Worm (Caenorhabditis elegans) whole organism, L4 larva: ENCODE results near the gene rpl-23.

ENCODE experiments used
- F10B5.3 ChIP-seq: sonication (generic microtip); optimal IDR thresholded peaks from 2 replicates; lab custom pipeline; 2016; ENCODE audit warnings: mild to moderate bottlenecking, missing genetic modification characterization, missing compliant biosample characterization
- F26F4.8 ChIP-seq: fragments of 200-800 bp; sonication (Bioruptor generic); conservative IDR thresholded peaks from 2 replicates; pipeline ENCODE4 v1.3.6; 2022; ENCODE audit warnings: missing genetic modification characterization, missing compliant biosample characterization
- F44E2.7 ChIP-seq: fragments of 200-800 bp; sonication (Bioruptor generic); IDR thresholded peaks from 2 replicates; pipeline ENCODE4 v2.1.2; 2022; ENCODE audit warnings: missing genetic modification characterization, missing compliant biosample characterization
- R02D3.7 ChIP-seq: fragments of 150-350 bp; sonication (generic microtip); optimal IDR thresholded peaks from 3 replicates; lab custom pipeline; 2014; ENCODE audit warnings: missing biosample characterization, missing genetic modification characterization
- T20F7.1 ChIP-seq: fragments of 200-800 bp; sonication (Bioruptor generic); optimal IDR thresholded peaks from 2 replicates; lab custom pipeline; 2018; ENCODE audit warnings: mild to moderate bottlenecking, missing genetic modification characterization, missing compliant biosample characterization
- Y5F2A.4 ChIP-seq: fragments of 200-800 bp; sonication (Bioruptor generic); optimal IDR thresholded peaks from 2 replicates; lab custom pipeline; 2018; ENCODE audit warnings: mild to moderate bottlenecking, missing genetic modification characterization, missing compliant biosample characterization
- Y75B8A.6 ChIP-seq: fragments of 200-800 bp; sonication (Bioruptor generic); IDR thresholded peaks from 2 replicates; pipeline ENCODE4 v1.3.6; 2022; ENCODE audit warnings: missing genetic modification reagents, missing genetic modification characterization, missing compliant biosample characterization
- aha-1 ChIP-seq: fragments of 150-350 bp; peaks from one replicate; lab custom pipeline; 2014; ENCODE audit warnings: missing biosample characterization, missing genetic modification characterization
- aly-2 ChIP-seq: sonication (generic microtip); optimal IDR thresholded peaks from 2 replicates; lab custom pipeline; 2018; ENCODE audit warnings: missing biosample characterization, missing genetic modification characterization
- ceh-32 ChIP-seq: sonication (generic microtip); optimal IDR thresholded peaks from 2 replicates; lab custom pipeline; 2016; ENCODE audit warnings: mild to moderate bottlenecking, missing genetic modification characterization, missing compliant biosample characterization; ENCODE audit not compliant: poor library complexity
- ctbp-1 ChIP-seq: fragments of 200-800 bp; sonication (Bioruptor generic); IDR thresholded peaks from 2 replicates; pipeline ENCODE4 v1.3.6; 2022; ENCODE audit warnings: missing genetic modification reagents, missing genetic modification characterization, missing compliant biosample characterization
- daf-16 ChIP-seq, 3 experiments: sonication (generic microtip); optimal IDR thresholded peaks; 2 replicates each; lab custom pipeline; 2016 to 2017; ENCODE audit warnings: missing genetic modification characterization in 3 of 3, missing genetic modification reagents in 3 of 3, mild to moderate bottlenecking in 2 of 3, missing compliant biosample characterization in 2 of 3, missing biosample characterization in 1 of 3, moderate library complexity in 1 of 3
- daf-8 ChIP-seq: fragments of 200-800 bp; sonication (Bioruptor generic); IDR thresholded peaks from 2 replicates; pipeline ENCODE4 v1.3.6; 2022; ENCODE audit warnings: missing genetic modification characterization, missing compliant biosample characterization
- dmd-9 ChIP-seq: fragments of 200-800 bp; sonication (Bioruptor generic); IDR thresholded peaks from 2 replicates; pipeline ENCODE4 v1.3.6; 2022; ENCODE audit warnings: missing genetic modification reagents, missing genetic modification characterization, missing compliant biosample characterization
- duxl-1 ChIP-seq: sonication (generic microtip); optimal IDR thresholded peaks from 2 replicates; lab custom pipeline; 2016; ENCODE audit warnings: mild to moderate bottlenecking, missing genetic modification characterization, moderate library complexity, missing compliant biosample characterization; ENCODE audit not compliant: poor library complexity
- dve-1 ChIP-seq: sonication (generic microtip); optimal IDR thresholded peaks from 2 replicates; lab custom pipeline; 2017; ENCODE audit warnings: antibody characterized with exemption, mild to moderate bottlenecking, missing genetic modification characterization, missing compliant biosample characterization; ENCODE audit not compliant: insufficient read depth
- egl-43 ChIP-seq: fragments of 200-800 bp; sonication (Bioruptor generic); IDR thresholded peaks from 2 replicates; pipeline ENCODE4 v1.3.6; 2022; ENCODE audit warnings: missing genetic modification reagents, missing genetic modification characterization, missing compliant biosample characterization
- hlh-11 ChIP-seq: fragments of 200-800 bp; sonication (Bioruptor generic); optimal IDR thresholded peaks from 2 replicates; lab custom pipeline; 2018; ENCODE audit warnings: mild to moderate bottlenecking, missing genetic modification characterization, missing compliant biosample characterization
- hlh-30 ChIP-seq: sonication (generic microtip); optimal IDR thresholded peaks from 2 replicates; lab custom pipeline; 2017; ENCODE audit warnings: antibody characterized with exemption, mild to moderate bottlenecking, missing genetic modification characterization, missing compliant biosample characterization; ENCODE audit not compliant: insufficient read depth
- hmg-1.1 ChIP-seq: fragments of 200-800 bp; sonication (Bioruptor generic); IDR thresholded peaks from 2 replicates; pipeline ENCODE4 v1.3.6; 2022; ENCODE audit warnings: missing genetic modification reagents, missing genetic modification characterization, missing compliant biosample characterization
- jun-1 ChIP-seq: fragments of 150-350 bp; optimal IDR thresholded peaks from 2 replicates; lab custom pipeline; 2014; ENCODE audit warnings: missing biosample characterization, missing genetic modification reagents, missing genetic modification characterization
- lin-1 ChIP-seq: fragments of 200-800 bp; sonication (Bioruptor generic); IDR thresholded peaks from 2 replicates; pipeline ENCODE4 v1.3.6; 2022; ENCODE audit warnings: missing genetic modification reagents, missing genetic modification characterization, missing compliant biosample characterization
- lin-29 ChIP-seq: fragments of 200-800 bp; sonication (Bioruptor generic); IDR thresholded peaks from 2 replicates; pipeline ENCODE4 v1.3.6; 2022; ENCODE audit warnings: missing genetic modification reagents, missing genetic modification characterization, missing compliant biosample characterization
- lin-39 ChIP-seq: fragments of 150-350 bp; optimal IDR thresholded peaks from 2 replicates; lab custom pipeline; 2014; ENCODE audit warnings: missing biosample characterization, missing genetic modification reagents, missing genetic modification characterization
- lir-3 ChIP-seq: sonication (generic microtip); optimal IDR thresholded peaks from 2 replicates; lab custom pipeline; 2016; ENCODE audit warnings: mild to moderate bottlenecking, missing genetic modification characterization, missing compliant biosample characterization
- mdl-1 ChIP-seq, 2 experiments: fragments of 150-350 bp in 1 of 2; sonication (generic microtip) in 1 of 2; optimal IDR thresholded peaks; 2 replicates each; lab custom pipeline; 2014 to 2017; ENCODE audit warnings: missing biosample characterization in 2 of 2, missing genetic modification characterization in 2 of 2
- mdt-29 ChIP-seq: fragments of 200-800 bp; sonication (Bioruptor generic); IDR thresholded peaks from 2 replicates; pipeline ENCODE4 v1.3.6; 2022; ENCODE audit warnings: missing genetic modification reagents, missing genetic modification characterization, missing compliant biosample characterization
- mes-2 ChIP-seq: sonication (generic microtip); optimal IDR thresholded peaks from 2 replicates; lab custom pipeline; 2016; ENCODE audit warnings: missing genotype, mild to moderate bottlenecking, missing genetic modification characterization, missing compliant biosample characterization; ENCODE audit not compliant: poor library complexity, severe bottlenecking
- nhr-10 ChIP-seq: fragments of 150-350 bp; optimal IDR thresholded peaks from 2 replicates; lab custom pipeline; 2014; ENCODE audit warnings: missing biosample characterization, missing genetic modification characterization
- nhr-102 ChIP-seq: sonication (generic microtip); optimal IDR thresholded peaks from 2 replicates; lab custom pipeline; 2016; ENCODE audit warnings: mild to moderate bottlenecking, missing genetic modification characterization, moderate library complexity, missing compliant biosample characterization
- nhr-11 ChIP-seq: fragments of 150-350 bp; optimal IDR thresholded peaks from 2 replicates; lab custom pipeline; 2014; ENCODE audit warnings: missing biosample characterization, missing genetic modification characterization
- nhr-237 ChIP-seq: sonication (generic microtip); optimal IDR thresholded peaks from 2 replicates; lab custom pipeline; 2017; ENCODE audit warnings: missing biosample characterization, missing genetic modification characterization
- nhr-25 ChIP-seq: sonication (generic microtip); optimal IDR thresholded peaks from 2 replicates; lab custom pipeline; 2017; ENCODE audit warnings: missing genetic modification characterization, mild to moderate bottlenecking, missing compliant biosample characterization, antibody characterized with exemption, moderate library complexity, borderline replicate concordance; ENCODE audit not compliant: insufficient read depth
- nhr-28 ChIP-seq: fragments of 150-350 bp; optimal IDR thresholded peaks from 2 replicates; lab custom pipeline; 2014; ENCODE audit warnings: missing biosample characterization, missing genetic modification characterization
- nhr-6 ChIP-seq: fragments of 150-350 bp; optimal IDR thresholded peaks from 2 replicates; lab custom pipeline; 2014; ENCODE audit warnings: missing biosample characterization, missing genetic modification characterization
- pha-4 ChIP-seq, 2 experiments: fragments of 150-350 bp in 1 of 2; fragments of 200-800 bp in 1 of 2; sonication (Bioruptor generic) in 1 of 2; IDR thresholded peaks in 1 of 2; optimal IDR thresholded peaks in 1 of 2; 2 replicates each; pipeline versions ENCODE4 v1.3.6 to Lab custom; 2014 to 2022; ENCODE audit warnings: missing genetic modification characterization in 2 of 2, missing genetic modification reagents in 2 of 2, missing biosample characterization in 1 of 2, missing compliant biosample characterization in 1 of 2
- php-3 ChIP-seq: fragments of 200-800 bp; sonication (Bioruptor generic); IDR thresholded peaks from 2 replicates; pipeline ENCODE4 v1.3.6; 2022; ENCODE audit warnings: missing genetic modification reagents, missing genetic modification characterization, missing compliant biosample characterization
- rbr-2 ChIP-seq: sonication (generic microtip); optimal IDR thresholded peaks from 2 replicates; lab custom pipeline; 2016; ENCODE audit warnings: missing genotype, missing genetic modification characterization, missing compliant biosample characterization
- skn-1 ChIP-seq: fragments of 150-350 bp; optimal IDR thresholded peaks from 2 replicates; lab custom pipeline; 2014; ENCODE audit warnings: missing biosample characterization, missing genetic modification characterization
- snpc-1.2 ChIP-seq: fragments of 200-800 bp; sonication (Bioruptor generic); IDR thresholded peaks from 2 replicates; pipeline ENCODE4 v1.3.6; 2022; ENCODE audit warnings: missing genetic modification reagents, missing genetic modification characterization, missing compliant biosample characterization
- snpc-4 ChIP-seq: fragments of 150-350 bp; optimal IDR thresholded peaks from 2 replicates; lab custom pipeline; 2014; ENCODE audit warnings: missing biosample characterization, missing genetic modification characterization
- spr-1 ChIP-seq: sonication (generic microtip); optimal IDR thresholded peaks from 2 replicates; lab custom pipeline; 2016; ENCODE audit warnings: mild to moderate bottlenecking, missing genetic modification characterization, missing compliant biosample characterization
- spr-3 ChIP-seq: fragments of 200-800 bp; sonication (Bioruptor generic); optimal IDR thresholded peaks from 2 replicates; lab custom pipeline; 2018; ENCODE audit warnings: mild to moderate bottlenecking, missing genetic modification characterization, missing compliant biosample characterization
- tra-1 ChIP-seq: fragments of 200-800 bp; sonication (Bioruptor generic); IDR thresholded peaks from 2 replicates; pipeline ENCODE4 v1.3.6; 2022; ENCODE audit warnings: missing genetic modification reagents, missing genetic modification characterization, missing compliant biosample characterization
- unc-130 ChIP-seq: sonication (generic microtip); optimal IDR thresholded peaks from 2 replicates; lab custom pipeline; 2016; ENCODE audit warnings: missing genetic modification reagents, missing genetic modification characterization, missing compliant biosample characterization
- unc-39 ChIP-seq: sonication (generic microtip); optimal IDR thresholded peaks from 2 replicates; lab custom pipeline; 2017; ENCODE audit warnings: missing biosample characterization, missing genetic modification characterization
- zag-1 ChIP-seq: fragments of 150-350 bp; optimal IDR thresholded peaks from 2 replicates; lab custom pipeline; 2014; ENCODE audit warnings: missing biosample characterization, missing genetic modification characterization
- zip-11 ChIP-seq: fragments of 200-800 bp; sonication (Bioruptor generic); IDR thresholded peaks from 2 replicates; pipeline ENCODE4 v1.3.6; 2022; ENCODE audit warnings: missing genetic modification characterization, missing compliant biosample characterization

rpl-23 gene

ce11 chrIII:5674196-5674595 is 31.7 kb downstream of the rpl-23 start:
- TF ChIP-seq aha-1 (peak; percentile 61), F26F4.8 (no peak)

ce11 chrIII:5667952-5668489 is 37.9 kb downstream of the rpl-23 start:
- TF ChIP-seq aly-2 (tag; lab: Kevin White, UChicago) (no peak), Y5F2A.4 (GFP tag; lab: Kevin White, UChicago) (no peak), spr-3 (GFP tag; lab: Kevin White, UChicago) (no peak), F10B5.3 (no peak), lin-1 (GFP tag; lab: Robert Waterston, UW) (no peak), spr-1 (tag; lab: Kevin White, UChicago) (no peak), F44E2.7 (GFP tag; lab: Robert Waterston, UW) (no peak), nhr-28 (peak; percentile 21), aha-1 (no peak), R02D3.7 (tag; lab: Kevin White, UChicago) (no peak), pha-4 (GFP tag; IDR thresholded peaks at IDR 0.05; lab: Robert Waterston, UW) (no peak), pha-4 (tag; optimal IDR thresholded peaks at IDR 0.05; lab: Kevin White, UChicago) (peak; percentile 31), unc-130 (GFP tag; lab: Kevin White, UChicago) (no peak), skn-1 (tag; lab: Kevin White, UChicago) (no peak), mes-2 (tag; lab: Kevin White, UChicago) (peak; percentile 6), jun-1 (tag; lab: Kevin White, UChicago) (no peak), nhr-10 (tag; lab: Kevin White, UChicago) (no peak), hlh-30 (tag; lab: Kevin White, UChicago) (no peak), zip-11 (GFP tag; lab: Robert Waterston, UW) (no peak), nhr-11 (tag; lab: Kevin White, UChicago) (no peak), php-3 (GFP tag; lab: Robert Waterston, UW) (no peak), Y75B8A.6 (no peak), daf-16 (GFP tag; optimal IDR thresholded peaks at IDR 0.05; lab: Kevin White, UChicago) (no peak), daf-16 (tag; optimal IDR thresholded peaks at IDR 0.05; lab: Kevin White, UChicago) (peak; percentile 19), zag-1 (tag; lab: Kevin White, UChicago) (no peak), ctbp-1 (GFP tag; lab: Robert Waterston, UW) (no peak), daf-8 (GFP tag; lab: Robert Waterston, UW) (no peak), nhr-102 (tag; lab: Kevin White, UChicago) (no peak), snpc-4 (tag; lab: Kevin White, UChicago) (no peak), mdl-1 (tag; optimal IDR thresholded peaks at IDR 0.05; lab: Kevin White, UChicago) (no peak), T20F7.1 (GFP tag; lab: Kevin White, UChicago) (no peak), lin-39 (tag; lab: Kevin White, UChicago) (no peak), nhr-237 (tag; lab: Kevin White, UChicago) (no peak), duxl-1 (tag; lab: Kevin White, UChicago) (no peak), mdt-29 (GFP tag; lab: Robert Waterston, UW) (no peak), lir-3 (tag; lab: Kevin White, UChicago) (no peak), rbr-2 (tag; lab: Kevin White, UChicago) (peak; percentile 8), dmd-9 (no peak), snpc-1.2 (GFP tag; lab: Robert Waterston, UW) (no peak), unc-39 (tag; lab: Kevin White, UChicago) (no peak), dve-1 (tag; lab: Kevin White, UChicago) (no peak), egl-43 (GFP tag; lab: Robert Waterston, UW) (no peak), lin-29 (no peak), nhr-25 (tag; lab: Kevin White, UChicago) (no peak), hmg-1.1 (GFP tag; lab: Robert Waterston, UW) (no peak), ceh-32 (no peak), hlh-11 (tag; lab: Kevin White, UChicago) (peak; percentile 15), nhr-6 (tag; lab: Kevin White, UChicago) (no peak), tra-1 (no peak)
